Worm (Caenorhabditis elegans): ENCODE results near the gene str-94.

str-94 gene

DNA sequence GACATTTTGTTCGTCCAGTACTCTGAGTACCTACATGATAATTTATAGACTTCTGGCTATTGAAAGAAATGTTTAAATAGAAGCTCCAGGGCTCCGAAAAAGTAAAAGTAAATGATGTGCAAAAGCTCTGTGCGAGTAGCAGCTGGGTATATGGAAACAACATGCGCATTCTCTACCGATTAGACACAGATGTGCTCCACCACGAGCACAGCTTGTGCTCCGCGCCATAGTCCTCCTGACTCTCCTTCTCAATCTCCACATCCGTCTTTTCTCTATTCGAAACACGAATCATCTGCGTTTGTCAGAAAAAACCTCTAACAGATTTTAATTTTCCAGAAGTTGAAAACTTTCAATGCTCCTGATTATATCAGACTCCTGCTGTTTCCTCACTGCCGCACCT is 34.3 kb upstream of the str-94 start:
- TF ChIP-seq pha-4 (tag; optimal IDR thresholded peaks at IDR 0.05) (no peak), mep-1 (tag; optimal IDR thresholded peaks at IDR 0.05) (no peak), nhr-237 (tag; optimal IDR thresholded peaks at IDR 0.05) (no peak), flh-1 (GFP tag; optimal IDR thresholded peaks at IDR 0.05) (no peak), snpc-4 (tag; optimal IDR thresholded peaks at IDR 0.05) (no peak), ceh-43 (GFP tag; optimal IDR thresholded peaks at IDR 0.05) (no peak), unc-120 (tag; optimal IDR thresholded peaks at IDR 0.05; ENCODE audit: poor library complexity, severe bottlenecking) (no peak), lin-32 (GFP tag; optimal IDR thresholded peaks at IDR 0.05) (no peak), zip-8 (tag; optimal IDR thresholded peaks at IDR 0.05) (no peak), elt-1 (tag; optimal IDR thresholded peaks at IDR 0.05; ENCODE audit: borderline replicate concordance, insufficient read depth) (no peak), sptf-1 (tag; optimal IDR thresholded peaks at IDR 0.05) (no peak), ham-2 (GFP tag; optimal IDR thresholded peaks at IDR 0.05) (no peak), mab-5 (tag; optimal IDR thresholded peaks at IDR 0.05) (no peak), ces-1 (GFP tag; optimal IDR thresholded peaks at IDR 0.05) (no peak), lsy-2 (tag; optimal IDR thresholded peaks at IDR 0.05) (no peak), ztf-11 (tag; optimal IDR thresholded peaks at IDR 0.05) (no peak)

DNA sequence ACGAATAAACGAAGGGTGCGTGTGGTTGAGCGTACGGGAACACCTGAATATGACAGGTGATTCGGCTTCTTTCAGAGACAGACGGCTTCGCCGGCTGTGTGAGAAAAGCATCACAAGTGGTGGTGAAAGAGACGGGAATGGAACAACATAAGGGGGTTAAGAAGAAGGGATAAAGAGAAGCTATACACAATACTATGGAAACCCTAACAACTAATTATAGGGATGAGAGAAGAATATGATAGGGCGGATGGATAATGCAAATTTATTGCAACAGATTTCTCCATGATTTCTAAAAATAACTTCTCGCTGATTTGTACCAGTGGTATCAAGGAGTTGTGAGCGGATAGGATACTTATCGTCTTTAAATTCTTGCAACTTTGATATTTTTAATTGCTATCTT is 33.0 kb upstream of the str-94 start, which contains the start of gene hlh-10:
Gene hlh-10, minus strand, starts transcription at position 101 of the 400 bp plus-strand sequence.
- TF ChIP-seq ceh-83 (GFP tag; optimal IDR thresholded peaks at IDR 0.05) (no peak), hlh-1 (tag; optimal IDR thresholded peaks at IDR 0.05) (no peak), nhr-237 (tag; optimal IDR thresholded peaks at IDR 0.05) (no peak), nhr-12 (tag; optimal IDR thresholded peaks at IDR 0.05) (no peak), unc-120 (tag; optimal IDR thresholded peaks at IDR 0.05; ENCODE audit: poor library complexity, severe bottlenecking) (no peak), mab-5 (tag; optimal IDR thresholded peaks at IDR 0.05) (no peak), snpc-4 (tag; optimal IDR thresholded peaks at IDR 0.05) (no peak)

DNA sequence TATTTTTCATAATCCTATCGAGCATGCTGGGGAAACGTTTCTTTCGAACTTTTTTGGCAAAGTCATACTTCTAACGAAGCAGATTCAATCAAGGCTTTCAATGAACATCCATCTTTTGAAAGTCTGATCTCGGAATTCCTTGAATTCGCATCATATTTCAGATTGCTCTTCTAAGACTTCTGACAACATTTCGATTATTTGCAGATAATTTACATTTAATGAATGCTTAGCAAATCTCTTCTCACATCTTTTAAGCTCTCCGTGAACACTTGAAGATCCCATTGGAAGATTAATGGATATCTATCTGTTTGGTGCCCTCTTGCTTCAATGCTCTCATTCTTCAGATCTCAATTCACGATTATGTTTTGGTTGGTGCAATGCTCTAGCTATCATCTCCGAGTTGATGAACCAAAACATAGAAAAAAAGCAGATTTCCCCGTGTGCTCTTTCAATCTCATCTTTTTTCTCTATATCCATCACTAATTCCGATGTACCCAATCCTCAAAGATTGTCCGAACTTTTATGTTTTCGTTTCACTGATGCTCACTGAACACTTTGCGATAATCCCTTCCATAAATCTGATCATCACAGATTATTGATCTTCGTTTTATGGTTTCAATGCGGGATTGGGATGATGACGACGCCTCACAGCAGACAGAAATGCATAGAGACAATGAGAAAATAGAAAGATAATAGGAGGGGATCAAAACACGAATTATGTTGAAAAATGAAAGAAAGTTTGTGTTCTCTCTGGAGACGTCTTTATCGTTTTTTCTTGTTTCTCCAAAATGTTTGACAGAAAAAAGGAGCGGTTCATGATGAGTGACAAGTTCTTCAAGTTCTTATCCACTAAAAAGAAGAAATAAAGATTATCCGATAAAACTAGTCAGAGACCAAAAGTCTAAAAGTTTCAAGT is 25.3 kb upstream of the str-94 start:
- TF ChIP-seq nhr-12 (tag; optimal IDR thresholded peaks at IDR 0.05) = no peak
- TF ChIP-seq mab-5 (tag; optimal IDR thresholded peaks at IDR 0.05) = peak; percentile 14
- no peak for TF ChIP-seq ces-1 (GFP tag; optimal IDR thresholded peaks at IDR 0.05)
- no peak for TF ChIP-seq lin-13 (tag; optimal IDR thresholded peaks at IDR 0.05)
- TF ChIP-seq nhr-76 (tag; optimal IDR thresholded peaks at IDR 0.05) = no peak
- TF ChIP-seq unc-62 (GFP tag; optimal IDR thresholded peaks at IDR 0.05) = peak; percentile 63
- peak; percentile 5 for TF ChIP-seq unc-120 (tag; optimal IDR thresholded peaks at IDR 0.05; ENCODE audit: poor library complexity, severe bottlenecking)

DNA sequence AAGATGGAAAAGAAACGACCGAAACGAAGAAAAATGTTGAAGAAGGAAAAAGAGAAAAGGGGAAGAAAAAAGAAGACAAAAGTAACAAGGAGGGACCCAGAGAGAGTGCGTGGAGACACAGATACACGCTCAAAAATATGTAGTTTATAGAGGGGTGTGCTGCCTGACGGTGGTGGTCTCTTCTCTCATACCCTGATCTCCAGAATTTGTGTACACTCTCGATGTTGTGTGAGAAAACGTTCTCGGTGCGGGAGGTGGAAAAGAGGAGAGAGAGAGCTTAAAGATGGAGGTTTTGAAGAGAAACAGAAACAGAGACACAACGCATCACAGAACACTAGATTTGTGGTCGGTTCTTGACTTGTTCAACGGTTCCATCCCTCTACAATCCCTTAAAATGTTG is 24.5 kb upstream of the str-94 start:
- TF ChIP-seq sptf-1 (tag; optimal IDR thresholded peaks at IDR 0.05) = peak; percentile 65
- no peak for TF ChIP-seq drap-1 (GFP tag; optimal IDR thresholded peaks at IDR 0.05)
- no peak for TF ChIP-seq nhr-12 (tag; optimal IDR thresholded peaks at IDR 0.05)
- TF ChIP-seq tbx-8 (GFP tag; optimal IDR thresholded peaks at IDR 0.05) = no peak
- peak; percentile 67 for TF ChIP-seq hlh-1 (tag; optimal IDR thresholded peaks at IDR 0.05)
- peak; percentile 47 for TF ChIP-seq ces-1 (GFP tag; optimal IDR thresholded peaks at IDR 0.05)
- TF ChIP-seq nhr-2 (tag; optimal IDR thresholded peaks at IDR 0.05) = no peak
- TF ChIP-seq pha-4 (tag; optimal IDR thresholded peaks at IDR 0.05) = peak; percentile 10
- no peak for TF ChIP-seq lin-32 (GFP tag; optimal IDR thresholded peaks at IDR 0.05)
- peak; percentile 17 for TF ChIP-seq ceh-83 (GFP tag; optimal IDR thresholded peaks at IDR 0.05)
- TF ChIP-seq nhr-28 (tag; optimal IDR thresholded peaks at IDR 0.05) = no peak
- peak; percentile 7 for TF ChIP-seq lsy-2 (tag; optimal IDR thresholded peaks at IDR 0.05)
- no peak for TF ChIP-seq ceh-43 (GFP tag; optimal IDR thresholded peaks at IDR 0.05)
- no peak for TF ChIP-seq blmp-1 (tag; optimal IDR thresholded peaks at IDR 0.05)
- no peak for TF ChIP-seq mab-5 (tag; optimal IDR thresholded peaks at IDR 0.05)
- TF ChIP-seq nhr-237 (tag; optimal IDR thresholded peaks at IDR 0.05) = peak; percentile 44
- TF ChIP-seq lin-13 (tag; optimal IDR thresholded peaks at IDR 0.05) = no peak
- peak; percentile 52 for TF ChIP-seq mep-1 (tag; optimal IDR thresholded peaks at IDR 0.05)
- TF ChIP-seq unc-62 (GFP tag; optimal IDR thresholded peaks at IDR 0.05) = peak; percentile 42
- peak; percentile 40 for TF ChIP-seq M03D4.4 (tag; optimal IDR thresholded peaks at IDR 0.05)
- peak; percentile 72 for TF ChIP-seq mls-2 (tag; optimal IDR thresholded peaks at IDR 0.05)
- no peak for TF ChIP-seq unc-39 (tag; optimal IDR thresholded peaks at IDR 0.05)
- no peak for TF ChIP-seq zip-8 (tag; optimal IDR thresholded peaks at IDR 0.05)
- no peak for TF ChIP-seq elt-3 (tag; optimal IDR thresholded peaks at IDR 0.05)
- no peak for TF ChIP-seq elt-1 (tag; optimal IDR thresholded peaks at IDR 0.05; ENCODE audit: borderline replicate concordance, insufficient read depth)
- no peak for TF ChIP-seq snpc-4 (tag; optimal IDR thresholded peaks at IDR 0.05)
- TF ChIP-seq bed-3 (GFP tag; optimal IDR thresholded peaks at IDR 0.05) = no peak
- no peak for TF ChIP-seq nhr-76 (tag; optimal IDR thresholded peaks at IDR 0.05)
- peak; percentile 49 for TF ChIP-seq unc-120 (tag; optimal IDR thresholded peaks at IDR 0.05; ENCODE audit: poor library complexity, severe bottlenecking)
- TF ChIP-seq ztf-11 (tag; optimal IDR thresholded peaks at IDR 0.05) = no peak
- no peak for TF ChIP-seq cnd-1 (tag; optimal IDR thresholded peaks at IDR 0.05)
